Worm (Caenorhabditis elegans) whole organism, L4/young adult: ENCODE measurements around the gene smcl-1.

Experiments used
- W03F9.2 ChIP-seq: fragments of 150-350 bp; optimal IDR thresholded peaks from 2 replicates; lab custom pipeline; 2014; ENCODE audit warnings: missing biosample characterization, missing genetic modification characterization
- dao-5 ChIP-seq: sonication (generic microtip); optimal IDR thresholded peaks from 2 replicates; lab custom pipeline; 2016; ENCODE audit warnings: missing genotype, missing genetic modification characterization, moderate library complexity, missing compliant biosample characterization
- him-1 ChIP-seq: sonication (generic microtip); optimal IDR thresholded peaks from 2 replicates; lab custom pipeline; 2016; ENCODE audit warnings: missing genotype, missing genetic modification reagents, missing genetic modification characterization, missing compliant biosample characterization

- no peak for TF ChIP-seq him-1
- TF ChIP-seq W03F9.2, result no peak
- no peak for TF ChIP-seq dao-5 (tag; lab: Kevin White, UChicago)
These were observed 13.9 kb upstream of the smcl-1 start for ce11 chrX:11679211-11679977.
